Fruit fly (Drosophila melanogaster) whole organism, embryonic: Measurements from ENCODE around the gene CG45676.

ENCODE experiments used
- Ada2b ChIP-seq: fragments of 200-800 bp; sonication (Bioruptor generic); IDR thresholded peaks from 2 replicates; pipeline ENCODE4 v1.3.6; 2022; ENCODE audit warnings: missing biosample characterization, missing genetic modification characterization
- Aef1 ChIP-seq: fragments of 200-800 bp; sonication (Bioruptor generic); IDR thresholded peaks from 3 replicates; pipeline ENCODE4 v1.3.6; 2022; ENCODE audit warnings: missing biosample characterization, missing genetic modification characterization
- Atf-2 ChIP-seq: fragments of 200-800 bp; sonication (Bioruptor generic); optimal IDR thresholded peaks from 2 replicates; lab custom pipeline; 2016; ENCODE audit warnings: missing biosample characterization, missing genetic modification characterization
- CG10147 ChIP-seq: fragments of 200-800 bp; sonication (Bioruptor generic); optimal IDR thresholded peaks from 2 replicates; lab custom pipeline; 2019; ENCODE audit warnings: missing biosample characterization, mild to moderate bottlenecking, missing genetic modification characterization, moderate library complexity
- CG10209 ChIP-seq: fragments of 200-800 bp; sonication (Bioruptor generic); optimal IDR thresholded peaks from 3 replicates; lab custom pipeline; 2017; ENCODE audit warnings: missing biosample characterization, mild to moderate bottlenecking, missing genetic modification characterization, missing genetic modification reagents
- CG10959 ChIP-seq: fragments of 200-800 bp; sonication (Bioruptor generic); IDR thresholded peaks from 2 replicates; pipeline ENCODE4 v1.3.6; 2022; ENCODE audit warnings: missing biosample characterization, missing genetic modification characterization
- CG13775 ChIP-seq: fragments of 200-800 bp; sonication (Bioruptor generic); optimal IDR thresholded peaks from 3 replicates; lab custom pipeline; 2017; ENCODE audit warnings: missing biosample characterization, mild to moderate bottlenecking, missing genetic modification characterization
- CG14441 ChIP-seq: fragments of 200-800 bp; sonication (Bioruptor generic); IDR thresholded peaks from 2 replicates; pipeline ENCODE4 v1.3.6; 2022; ENCODE audit warnings: missing biosample characterization, missing genetic modification characterization
- CG14860 ChIP-seq: fragments of 200-800 bp; sonication (Bioruptor generic); IDR thresholded peaks from 3 replicates; pipeline ENCODE4 v1.3.6; 2022; ENCODE audit warnings: missing biosample characterization, missing genetic modification characterization; ENCODE audit not compliant: partially characterized antibody
- CG15073 ChIP-seq: fragments of 200-800 bp; sonication (Bioruptor generic); optimal IDR thresholded peaks from 2 replicates; lab custom pipeline; 2016; ENCODE audit warnings: missing biosample characterization, missing genetic modification characterization
- CG1792 ChIP-seq: fragments of 200-800 bp; sonication (Bioruptor generic); optimal IDR thresholded peaks from 2 replicates; lab custom pipeline; 2016; ENCODE audit warnings: missing biosample characterization, missing genetic modification characterization
- CG2202 ChIP-seq: fragments of 200-800 bp; sonication (Bioruptor generic); optimal IDR thresholded peaks from 2 replicates; lab custom pipeline; 2018; ENCODE audit warnings: missing biosample characterization, mild to moderate bottlenecking, missing genetic modification characterization
- CG2712 ChIP-seq: fragments of 200-800 bp; optimal IDR thresholded peaks from 3 replicates; lab custom pipeline; 2019; ENCODE audit warnings: missing biosample characterization, mild to moderate bottlenecking, missing genetic modification characterization, moderate library complexity
- CG30431 ChIP-seq: fragments of 200-800 bp; sonication (Bioruptor generic); optimal IDR thresholded peaks from 2 replicates; lab custom pipeline; 2017; ENCODE audit warnings: missing biosample characterization, missing genetic modification characterization
- CG31365 ChIP-seq: fragments of 200-800 bp; sonication (Bioruptor generic); optimal IDR thresholded peaks from 2 replicates; lab custom pipeline; 2018; ENCODE audit warnings: missing biosample characterization, mild to moderate bottlenecking, missing genetic modification characterization
- CG4282 ChIP-seq: fragments of 200-800 bp; sonication (Bioruptor generic); optimal IDR thresholded peaks from 2 replicates; lab custom pipeline; 2016; ENCODE audit warnings: missing biosample characterization, missing genetic modification characterization
- CG6791 ChIP-seq: fragments of 200-800 bp; sonication (Bioruptor generic); IDR thresholded peaks from 3 replicates; pipeline ENCODE4 v1.3.6; 2022; ENCODE audit warnings: missing biosample characterization, missing genetic modification characterization; ENCODE audit not compliant: partially characterized antibody
- CG7372 ChIP-seq: fragments of 200-800 bp; sonication (Bioruptor generic); IDR thresholded peaks from 2 replicates; pipeline ENCODE4 v1.3.6; 2022; ENCODE audit warnings: missing biosample characterization, missing genetic modification characterization
- CG7987 ChIP-seq: fragments of 200-800 bp; sonication (Bioruptor generic); optimal IDR thresholded peaks from 2 replicates; lab custom pipeline; 2018; ENCODE audit warnings: missing biosample characterization, mild to moderate bottlenecking, missing genetic modification characterization, moderate library complexity
- CG9215 ChIP-seq: fragments of 200-800 bp; sonication (Bioruptor generic); IDR thresholded peaks from 2 replicates; pipeline ENCODE4 v1.3.6; 2022; ENCODE audit warnings: missing biosample characterization, missing genetic modification characterization
- CG9727 ChIP-seq: fragments of 200-800 bp; sonication (Bioruptor generic); optimal IDR thresholded peaks from 3 replicates; lab custom pipeline; 2017; ENCODE audit warnings: missing biosample characterization, mild to moderate bottlenecking, missing genetic modification characterization
- D19A ChIP-seq: fragments of 200-800 bp; optimal IDR thresholded peaks from 3 replicates; lab custom pipeline; 2019; ENCODE audit warnings: missing biosample characterization, mild to moderate bottlenecking, missing genetic modification characterization, moderate library complexity
- Dfd ChIP-seq, 2 experiments: fragments of >200 bp; optimal IDR thresholded peaks; 2 replicates each; lab custom pipeline; 2017; ENCODE audit warnings: missing biosample characterization in 2 of 2, missing genetic modification characterization in 2 of 2
- E2f1 ChIP-seq: fragments of 200-800 bp; sonication (Bioruptor generic); IDR thresholded peaks from 2 replicates; pipeline ENCODE4 v1.3.6; 2022; ENCODE audit warnings: missing biosample characterization, missing genetic modification characterization
- HLH3B ChIP-seq: fragments of 200-800 bp; sonication (Bioruptor generic); IDR thresholded peaks from 2 replicates; pipeline ENCODE4 v1.3.6; 2022; ENCODE audit warnings: missing biosample characterization, missing genetic modification characterization
- Hand ChIP-seq: fragments of 200-800 bp; sonication (Bioruptor generic); optimal IDR thresholded peaks from 2 replicates; lab custom pipeline; 2017; ENCODE audit warnings: mild to moderate bottlenecking, missing biosample characterization, missing genetic modification reagents, missing genetic modification characterization
- Hey ChIP-seq: fragments of 200-800 bp; sonication (Bioruptor generic); optimal IDR thresholded peaks from 3 replicates; lab custom pipeline; 2018; ENCODE audit warnings: missing biosample characterization, mild to moderate bottlenecking, missing genetic modification characterization
- Hr51 ChIP-seq, 2 experiments: fragments of 200-800 bp; sonication (Bioruptor generic); optimal IDR thresholded peaks; 2 replicates in 1 of 2; 3 replicates in 1 of 2; lab custom pipeline; 2016 to 2018; ENCODE audit warnings: missing biosample characterization in 2 of 2, missing genetic modification characterization in 2 of 2, mild to moderate bottlenecking in 1 of 2, moderate library complexity in 1 of 2
- Hsf ChIP-seq: fragments of 200-800 bp; sonication (Bioruptor generic); optimal IDR thresholded peaks from 3 replicates; lab custom pipeline; 2016; ENCODE audit warnings: missing biosample characterization, missing genetic modification characterization
- MBD-R2 ChIP-seq: fragments of 200-800 bp; sonication (Bioruptor generic); IDR thresholded peaks from 2 replicates; pipeline ENCODE4 v1.3.6; 2022; ENCODE audit warnings: missing biosample characterization, missing genetic modification characterization
- Nf-YC ChIP-seq: fragments of 200-800 bp; optimal IDR thresholded peaks from 3 replicates; lab custom pipeline; 2019; ENCODE audit warnings: missing biosample characterization, mild to moderate bottlenecking, missing genetic modification characterization, moderate library complexity
- PHDP ChIP-seq: fragments of 200-800 bp; sonication (Bioruptor generic); optimal IDR thresholded peaks from 3 replicates; lab custom pipeline; 2018; ENCODE audit warnings: missing biosample characterization, mild to moderate bottlenecking, missing genetic modification characterization, moderate library complexity
- Rfx ChIP-seq: fragments of 200-800 bp; sonication (Bioruptor generic); IDR thresholded peaks from 2 replicates; pipeline ENCODE4 v1.3.6; 2022; ENCODE audit warnings: missing biosample characterization, missing genetic modification characterization
- Stat92E ChIP-seq, 3 experiments: fragments of >200 bp in 2 of 3; fragments of 200-800 bp in 1 of 3; sonication (Bioruptor generic) in 1 of 3; optimal IDR thresholded peaks; 2 replicates each; lab custom pipeline; 2017 to 2019; ENCODE audit warnings: missing biosample characterization in 3 of 3, missing genetic modification characterization in 3 of 3, mild to moderate bottlenecking in 1 of 3, moderate library complexity in 1 of 3
- ap ChIP-seq: fragments of 200-800 bp; sonication (Bioruptor generic); IDR thresholded peaks from 2 replicates; pipeline ENCODE4 v1.3.6; 2022; ENCODE audit warnings: missing biosample characterization, missing genetic modification characterization
- ase ChIP-seq: fragments of 200-800 bp; sonication (Bioruptor generic); IDR thresholded peaks from 3 replicates; pipeline ENCODE4 v1.3.6; 2022; ENCODE audit warnings: missing biosample characterization, missing genetic modification characterization
- bcd ChIP-seq: fragments of 200-800 bp; sonication (Bioruptor generic); optimal IDR thresholded peaks from 2 replicates; lab custom pipeline; 2017; ENCODE audit warnings: missing biosample characterization, mild to moderate bottlenecking, missing genetic modification characterization
- dysf ChIP-seq: fragments of 200-800 bp; sonication (Bioruptor generic); IDR thresholded peaks from 3 replicates; pipeline ENCODE4 v1.3.6; 2022; ENCODE audit warnings: missing biosample characterization, missing genetic modification characterization
- esg ChIP-seq: fragments of 200-800 bp; sonication (Bioruptor generic); conservative IDR thresholded peaks from 2 replicates; pipeline ENCODE4 v1.3.6; 2022; ENCODE audit warnings: missing biosample characterization, missing genetic modification characterization
- gce ChIP-seq: fragments of 200-800 bp; sonication (Bioruptor generic); IDR thresholded peaks from 3 replicates; pipeline ENCODE4 v1.3.6; 2022; ENCODE audit warnings: missing biosample characterization, missing genetic modification characterization
- gt ChIP-seq: fragments of 200-800 bp; sonication (Bioruptor generic); IDR thresholded peaks from 2 replicates; pipeline ENCODE4 v1.3.6; 2022; ENCODE audit warnings: missing biosample characterization, missing genetic modification characterization
- knrl ChIP-seq: fragments of 200-800 bp; sonication (Bioruptor generic); IDR thresholded peaks from 3 replicates; pipeline ENCODE4 v1.3.6; 2022; ENCODE audit warnings: missing biosample characterization, missing genetic modification characterization; ENCODE audit not compliant: partially characterized antibody
- lab ChIP-seq: fragments of 200-800 bp; sonication (Bioruptor generic); optimal IDR thresholded peaks from 3 replicates; lab custom pipeline; 2017; ENCODE audit warnings: missing biosample characterization, missing genetic modification characterization, mild to moderate bottlenecking, moderate library complexity, missing genetic modification reagents
- mam ChIP-seq: fragments of 200-800 bp; sonication (Bioruptor generic); optimal IDR thresholded peaks from 3 replicates; lab custom pipeline; 2016; ENCODE audit warnings: missing biosample characterization, missing genetic modification characterization
- nerfin-1 ChIP-seq: fragments of 200-800 bp; sonication (Bioruptor generic); optimal IDR thresholded peaks from 3 replicates; lab custom pipeline; 2019; ENCODE audit warnings: missing biosample characterization, mild to moderate bottlenecking, missing genetic modification characterization, moderate library complexity
- pb ChIP-seq: fragments of 200-800 bp; sonication (Bioruptor generic); optimal IDR thresholded peaks from 3 replicates; lab custom pipeline; 2016; ENCODE audit warnings: missing biosample characterization, missing genetic modification characterization
- sens ChIP-seq: fragments of 200-800 bp; sonication (Bioruptor generic); peaks from one replicate; lab custom pipeline; 2016; ENCODE audit warnings: missing biosample characterization, missing genetic modification characterization
- sqz ChIP-seq: fragments of 200-800 bp; sonication (Bioruptor generic); optimal IDR thresholded peaks from 3 replicates; lab custom pipeline; 2018; ENCODE audit warnings: missing biosample characterization, mild to moderate bottlenecking, missing genetic modification characterization
- stc ChIP-seq: fragments of 200-800 bp; sonication (Bioruptor generic); IDR thresholded peaks from 2 replicates; pipeline ENCODE4 v1.3.6; 2022; ENCODE audit warnings: missing biosample characterization, missing genetic modification characterization
- twi ChIP-seq: fragments of 200-800 bp; optimal IDR thresholded peaks from 2 replicates; lab custom pipeline; 2019; ENCODE audit warnings: missing biosample characterization, mild to moderate bottlenecking, missing genetic modification characterization, moderate library complexity
- zen2 ChIP-seq: fragments of 200-800 bp; sonication (Bioruptor generic); IDR thresholded peaks from 3 replicates; pipeline ENCODE4 v1.3.6; 2022; ENCODE audit warnings: missing biosample characterization, missing genetic modification characterization; ENCODE audit not compliant: partially characterized antibody

The CG45676 gene

dm6 chr3R:11409667-11410137 is 9.0 kb upstream of the CG45676 start, which contains the start of the genes mgr and Irbp (continued):
- TF ChIP-seq CG1792 (GFP tag; lab: Kevin White, UChicago) (no peak), CG13775 (GFP tag; lab: Kevin White, UChicago) (peak; percentile 95), Hey (tag; lab: Kevin White, UChicago) (no peak), CG2712 (peak; percentile 97), Stat92E (GFP tag; optimal IDR thresholded peaks at IDR 0.05; lab: Kevin White, UChicago) (peak in 1 of 3 experiments; percentile 77), ap (GFP tag; lab: Robert Waterston, UW) (peak; percentile 88), lab (peak; percentile 96), Hr51 (GFP tag; optimal IDR thresholded peaks at IDR 0.05; lab: Kevin White, UChicago) (peak; percentile 78 to 91), CG30431 (peak; percentile 79), Hand (GFP tag; lab: Kevin White, UChicago) (peak; percentile 61), mam (GFP tag; lab: Kevin White, UChicago) (peak; percentile 45), CG15073 (no peak), CG10959 (GFP tag; lab: Robert Waterston, UW) (peak; percentile 90), bcd (GFP tag; lab: Kevin White, UChicago) (peak; percentile 88), pb (GFP tag; lab: Kevin White, UChicago) (no peak), twi (tag; lab: Kevin White, UChicago) (peak; percentile 87), CG14860 (GFP tag; lab: Robert Waterston, UW) (peak; percentile 85), CG9727 (GFP tag; lab: Kevin White, UChicago) (peak; percentile 94), stc (GFP tag; lab: Robert Waterston, UW) (peak; percentile 91), sqz (no peak), CG7372 (peak; percentile 94), sens (peak; percentile 91), CG10147 (peak; percentile 92), CG10209 (GFP tag; lab: Kevin White, UChicago) (peak; percentile 91), Hsf (GFP tag; lab: Kevin White, UChicago) (peak; percentile 50), dysf (GFP tag; lab: Robert Waterston, UW) (peak; percentile 93), Nf-YC (tag; lab: Kevin White, UChicago) (peak; percentile 77), Atf-2 (GFP tag; lab: Kevin White, UChicago) (peak; percentile 11), CG9215 (peak; percentile 93), knrl (GFP tag; lab: Robert Waterston, UW) (peak; percentile 91), CG6791 (GFP tag; lab: Robert Waterston, UW) (no peak; the same call in 2 of the 3 replicates), HLH3B (peak; percentile 95), esg (GFP tag; lab: Robert Waterston, UW) (peak; percentile 91), Dfd (GFP tag; optimal IDR thresholded peaks at IDR 0.05; lab: Kevin White, UChicago) (no peak), nerfin-1 (tag; lab: Kevin White, UChicago) (peak; percentile 85), gt (GFP tag; lab: Robert Waterston, UW) (peak; percentile 73), PHDP (tag; lab: Kevin White, UChicago) (peak; percentile 94), CG31365 (no peak), MBD-R2 (GFP tag; lab: Robert Waterston, UW) (peak; percentile 97), CG14441 (GFP tag; lab: Robert Waterston, UW) (peak; percentile 94), Ada2b (GFP tag; lab: Robert Waterston, UW) (peak; percentile 96), CG4282 (GFP tag; lab: Kevin White, UChicago) (no peak), CG2202 (peak; percentile 83), Aef1 (GFP tag; lab: Robert Waterston, UW) (peak; percentile 93), gce (GFP tag; lab: Robert Waterston, UW) (peak; percentile 88), E2f1 (GFP tag; lab: Robert Waterston, UW) (peak; percentile 95), zen2 (GFP tag; lab: Robert Waterston, UW) (peak; percentile 77; the same call in 2 of the 3 replicates), CG7987 (GFP tag; lab: Kevin White, UChicago) (no peak), ase (peak; percentile 91), Rfx (peak; percentile 97), D19A (tag; lab: Kevin White, UChicago) (peak; percentile 85)
